Fruit fly (Drosophila melanogaster) whole organism, embryonic: ENCODE measurements around the gene CG7483.

Experiments
- Atf6 ChIP-seq: fragments of 200-800 bp; sonication (Bioruptor generic); IDR thresholded peaks from 2 replicates; pipeline ENCODE4 v1.3.6; 2022; ENCODE audit warnings: missing biosample characterization, missing genetic modification characterization
- Blimp-1 ChIP-seq: fragments of 200-800 bp; sonication (Bioruptor generic); optimal IDR thresholded peaks from 3 replicates; lab custom pipeline; 2018; ENCODE audit warnings: missing biosample characterization, missing genetic modification characterization, mild to moderate bottlenecking, moderate library complexity, missing genetic modification reagents
- CG10654 ChIP-seq: fragments of 200-800 bp; sonication (Bioruptor generic); optimal IDR thresholded peaks from 2 replicates; lab custom pipeline; 2016; ENCODE audit warnings: missing biosample characterization, missing genetic modification characterization
- CG12942 ChIP-seq: fragments of 200-800 bp; sonication (Bioruptor generic); optimal IDR thresholded peaks from 3 replicates; lab custom pipeline; 2016; ENCODE audit warnings: missing biosample characterization, missing genetic modification characterization
- CG14710 ChIP-seq: fragments of 200-800 bp; sonication (Bioruptor generic); optimal IDR thresholded peaks from 3 replicates; lab custom pipeline; 2019; ENCODE audit warnings: missing biosample characterization, mild to moderate bottlenecking, missing genetic modification characterization, moderate library complexity
- CG14860 ChIP-seq: fragments of 200-800 bp; sonication (Bioruptor generic); IDR thresholded peaks from 3 replicates; pipeline ENCODE4 v1.3.6; 2022; ENCODE audit warnings: missing biosample characterization, missing genetic modification characterization; ENCODE audit not compliant: partially characterized antibody
- CG14965 ChIP-seq: fragments of 200-800 bp; sonication (Bioruptor generic); optimal IDR thresholded peaks from 2 replicates; lab custom pipeline; 2016; ENCODE audit warnings: missing biosample characterization, missing genetic modification characterization, borderline replicate concordance
- CG17802 ChIP-seq: fragments of 200-800 bp; sonication (Bioruptor generic); optimal IDR thresholded peaks from 2 replicates; lab custom pipeline; 2018; ENCODE audit warnings: missing biosample characterization, mild to moderate bottlenecking, missing genetic modification characterization, moderate library complexity
- CG18619 ChIP-seq: fragments of 200-800 bp; sonication (Bioruptor generic); optimal IDR thresholded peaks from 3 replicates; lab custom pipeline; 2017; ENCODE audit warnings: missing biosample characterization, mild to moderate bottlenecking, missing genetic modification characterization
- CG2120 ChIP-seq: fragments of 200-800 bp; sonication (Bioruptor generic); optimal IDR thresholded peaks from 3 replicates; lab custom pipeline; 2016; ENCODE audit warnings: missing biosample characterization, missing genetic modification characterization
- CG31224 ChIP-seq: fragments of 200-800 bp; sonication (Bioruptor generic); IDR thresholded peaks from 2 replicates; pipeline ENCODE4 v1.3.6; 2022; ENCODE audit warnings: missing biosample characterization, missing genetic modification characterization
- CG4282 ChIP-seq: fragments of 200-800 bp; sonication (Bioruptor generic); optimal IDR thresholded peaks from 2 replicates; lab custom pipeline; 2016; ENCODE audit warnings: missing biosample characterization, missing genetic modification characterization
- CG6175 ChIP-seq: fragments of 200-800 bp; sonication (Bioruptor generic); IDR thresholded peaks from 3 replicates; pipeline ENCODE4 v1.3.6; 2022; ENCODE audit warnings: missing biosample characterization, missing genetic modification characterization
- CG6689 ChIP-seq: fragments of 200-800 bp; sonication (Bioruptor generic); IDR thresholded peaks from 2 replicates; pipeline ENCODE4 v1.3.6; 2022; ENCODE audit warnings: missing biosample characterization, missing genetic modification characterization
- CG7372 ChIP-seq: fragments of 200-800 bp; sonication (Bioruptor generic); IDR thresholded peaks from 2 replicates; pipeline ENCODE4 v1.3.6; 2022; ENCODE audit warnings: missing biosample characterization, missing genetic modification characterization
- CG7963 ChIP-seq: fragments of 200-800 bp; sonication (Bioruptor generic); IDR thresholded peaks from 3 replicates; pipeline ENCODE4 v1.3.6; 2022; ENCODE audit warnings: missing biosample characterization, missing genetic modification characterization; ENCODE audit not compliant: partially characterized antibody
- CG8478 ChIP-seq: fragments of >200 bp; optimal IDR thresholded peaks from 2 replicates; lab custom pipeline; 2018
- CG9727 ChIP-seq: fragments of 200-800 bp; sonication (Bioruptor generic); optimal IDR thresholded peaks from 3 replicates; lab custom pipeline; 2017; ENCODE audit warnings: missing biosample characterization, mild to moderate bottlenecking, missing genetic modification characterization
- CG9932 ChIP-seq: fragments of 200-800 bp; sonication (Bioruptor generic); IDR thresholded peaks from 2 replicates; pipeline ENCODE4 v1.3.6; 2022; ENCODE audit warnings: missing biosample characterization, missing genetic modification characterization
- CkIIα-i1 ChIP-seq: fragments of 200-800 bp; sonication (Bioruptor generic); IDR thresholded peaks from 2 replicates; pipeline ENCODE4 v1.3.6; 2022; ENCODE audit warnings: missing biosample characterization, missing genetic modification characterization
- Deaf1 ChIP-seq: fragments of 200-800 bp; optimal IDR thresholded peaks from 3 replicates; lab custom pipeline; 2019; ENCODE audit warnings: missing biosample characterization, mild to moderate bottlenecking, missing genetic modification characterization, moderate library complexity
- Dip3 ChIP-seq: fragments of 200-800 bp; sonication (Bioruptor generic); optimal IDR thresholded peaks from 3 replicates; lab custom pipeline; 2016; ENCODE audit warnings: missing biosample characterization, missing genetic modification characterization
- Lhr ChIP-seq: fragments of 200-800 bp; sonication (Bioruptor generic); optimal IDR thresholded peaks from 3 replicates; lab custom pipeline; 2017; ENCODE audit warnings: mild to moderate bottlenecking, missing biosample characterization, missing genetic modification reagents, missing genetic modification characterization
- Meics ChIP-seq: fragments of 200-800 bp; sonication (Bioruptor generic); optimal IDR thresholded peaks from 2 replicates; lab custom pipeline; 2017; ENCODE audit warnings: missing biosample characterization, mild to moderate bottlenecking, missing genetic modification characterization
- Myb ChIP-seq: fragments of 200-800 bp; sonication (Bioruptor generic); optimal IDR thresholded peaks from 2 replicates; lab custom pipeline; 2016; ENCODE audit warnings: missing biosample characterization, missing genetic modification characterization
- NFAT ChIP-seq: fragments of 200-800 bp; sonication (Bioruptor generic); IDR thresholded peaks from 2 replicates; pipeline ENCODE4 v1.3.6; 2022; ENCODE audit warnings: missing biosample characterization, missing genetic modification characterization
- Oaz ChIP-seq: fragments of 200-800 bp; sonication (Bioruptor generic); IDR thresholded peaks from 2 replicates; pipeline ENCODE4 v1.3.6; 2022; ENCODE audit warnings: missing biosample characterization, missing genetic modification characterization
- Opbp ChIP-seq: fragments of 200-800 bp; sonication (Bioruptor generic); IDR thresholded peaks from 3 replicates; pipeline ENCODE4 v1.3.6; 2022; ENCODE audit warnings: missing biosample characterization, missing genetic modification characterization; ENCODE audit not compliant: partially characterized antibody
- Poxn ChIP-seq: fragments of 200-800 bp; sonication (Bioruptor generic); IDR thresholded peaks from 2 replicates; pipeline ENCODE4 v1.3.6; 2022; ENCODE audit warnings: missing biosample characterization, missing genetic modification characterization
- Trl ChIP-seq, 3 experiments: fragments of >200 bp in 2 of 3; fragments of 200-800 bp in 1 of 3; sonication (Bioruptor generic) in 1 of 3; optimal IDR thresholded peaks; 2 replicates in 1 of 3; 3 replicates in 2 of 3; lab custom pipeline; 2016 to 2017; ENCODE audit warnings: missing biosample characterization in 1 of 3, missing genetic modification characterization in 1 of 3
- Xbp1 ChIP-seq: fragments of 200-800 bp; sonication (Bioruptor generic); optimal IDR thresholded peaks from 3 replicates; lab custom pipeline; 2016; ENCODE audit warnings: missing biosample characterization, mild to moderate bottlenecking, missing genetic modification characterization
- ara ChIP-seq: fragments of 200-800 bp; sonication (Bioruptor generic); IDR thresholded peaks from 2 replicates; pipeline ENCODE4 v1.3.6; 2022; ENCODE audit warnings: missing biosample characterization, missing genetic modification characterization
- cato ChIP-seq: fragments of 200-800 bp; sonication (Bioruptor generic); optimal IDR thresholded peaks from 2 replicates; lab custom pipeline; 2016; ENCODE audit warnings: missing biosample characterization, missing genetic modification characterization, borderline replicate concordance
- fd3F ChIP-seq: fragments of 200-800 bp; sonication (Bioruptor generic); optimal IDR thresholded peaks from 2 replicates; lab custom pipeline; 2018; ENCODE audit warnings: missing biosample characterization, mild to moderate bottlenecking, missing genetic modification characterization, moderate library complexity
- fu2 ChIP-seq: fragments of 200-800 bp; sonication (Bioruptor generic); optimal IDR thresholded peaks from 2 replicates; lab custom pipeline; 2016; ENCODE audit warnings: missing biosample characterization, missing genetic modification characterization
- pb ChIP-seq: fragments of 200-800 bp; sonication (Bioruptor generic); optimal IDR thresholded peaks from 3 replicates; lab custom pipeline; 2016; ENCODE audit warnings: missing biosample characterization, missing genetic modification characterization
- phol ChIP-seq: fragments of 200-800 bp; sonication (Bioruptor generic); optimal IDR thresholded peaks from 3 replicates; lab custom pipeline; 2018; ENCODE audit warnings: missing biosample characterization, mild to moderate bottlenecking, missing genetic modification characterization, moderate library complexity
- pita ChIP-seq: fragments of 200-800 bp; sonication (Bioruptor generic); optimal IDR thresholded peaks from 2 replicates; lab custom pipeline; 2017; ENCODE audit warnings: missing biosample characterization, mild to moderate bottlenecking, missing genetic modification characterization
- sd ChIP-seq: fragments of 200-800 bp; sonication (Bioruptor generic); optimal IDR thresholded peaks from 3 replicates; lab custom pipeline; 2018; ENCODE audit warnings: missing biosample characterization, mild to moderate bottlenecking, missing genetic modification characterization, moderate library complexity
- seq ChIP-seq: fragments of 200-800 bp; sonication (Bioruptor generic); IDR thresholded peaks from 2 replicates; pipeline ENCODE4 v1.3.6; 2022; ENCODE audit warnings: missing biosample characterization, missing genetic modification characterization
- sisA ChIP-seq: fragments of 200-800 bp; sonication (Bioruptor generic); IDR thresholded peaks from 2 replicates; pipeline ENCODE4 v1.3.6; 2022; ENCODE audit warnings: missing biosample characterization, missing genetic modification characterization
- slou ChIP-seq: fragments of 200-800 bp; sonication (Bioruptor generic); optimal IDR thresholded peaks from 3 replicates; lab custom pipeline; 2016; ENCODE audit warnings: missing biosample characterization, missing genetic modification characterization
- slp2 ChIP-seq: fragments of 200-800 bp; sonication (Bioruptor generic); optimal IDR thresholded peaks from 2 replicates; lab custom pipeline; 2016; ENCODE audit warnings: missing biosample characterization, missing genetic modification characterization
- stc ChIP-seq: fragments of 200-800 bp; sonication (Bioruptor generic); IDR thresholded peaks from 2 replicates; pipeline ENCODE4 v1.3.6; 2022; ENCODE audit warnings: missing biosample characterization, missing genetic modification characterization
- stwl ChIP-seq: fragments of 200-800 bp; sonication (Bioruptor generic); optimal IDR thresholded peaks from 3 replicates; lab custom pipeline; 2018; ENCODE audit warnings: missing biosample characterization, mild to moderate bottlenecking, missing genetic modification characterization, moderate library complexity
- toy ChIP-seq: fragments of 200-800 bp; sonication (Bioruptor generic); IDR thresholded peaks from 2 replicates; pipeline ENCODE4 v1.3.6; 2022; ENCODE audit warnings: missing biosample characterization, missing genetic modification characterization
- ttk ChIP-seq: fragments of 200-800 bp; sonication (Bioruptor generic); IDR thresholded peaks from 2 replicates; pipeline ENCODE4 v2.1.2; 2022; ENCODE audit warnings: missing biosample characterization, missing genetic modification characterization
- vnd ChIP-seq: fragments of 200-800 bp; sonication (Bioruptor generic); IDR thresholded peaks from 3 replicates; pipeline ENCODE4 v1.3.6; 2022; ENCODE audit warnings: missing biosample characterization, missing genetic modification characterization; ENCODE audit not compliant: partially characterized antibody
- vvl ChIP-seq: fragments of 200-800 bp; sonication (Bioruptor generic); IDR thresholded peaks from 2 replicates; pipeline ENCODE4 v1.3.6; 2022; ENCODE audit warnings: missing biosample characterization, missing genetic modification characterization
- wek ChIP-seq: fragments of 200-800 bp; sonication (Bioruptor generic); optimal IDR thresholded peaks from 3 replicates; lab custom pipeline; 2018; ENCODE audit warnings: missing biosample characterization, mild to moderate bottlenecking, missing genetic modification characterization, moderate library complexity

Gene CG7483

DNA sequence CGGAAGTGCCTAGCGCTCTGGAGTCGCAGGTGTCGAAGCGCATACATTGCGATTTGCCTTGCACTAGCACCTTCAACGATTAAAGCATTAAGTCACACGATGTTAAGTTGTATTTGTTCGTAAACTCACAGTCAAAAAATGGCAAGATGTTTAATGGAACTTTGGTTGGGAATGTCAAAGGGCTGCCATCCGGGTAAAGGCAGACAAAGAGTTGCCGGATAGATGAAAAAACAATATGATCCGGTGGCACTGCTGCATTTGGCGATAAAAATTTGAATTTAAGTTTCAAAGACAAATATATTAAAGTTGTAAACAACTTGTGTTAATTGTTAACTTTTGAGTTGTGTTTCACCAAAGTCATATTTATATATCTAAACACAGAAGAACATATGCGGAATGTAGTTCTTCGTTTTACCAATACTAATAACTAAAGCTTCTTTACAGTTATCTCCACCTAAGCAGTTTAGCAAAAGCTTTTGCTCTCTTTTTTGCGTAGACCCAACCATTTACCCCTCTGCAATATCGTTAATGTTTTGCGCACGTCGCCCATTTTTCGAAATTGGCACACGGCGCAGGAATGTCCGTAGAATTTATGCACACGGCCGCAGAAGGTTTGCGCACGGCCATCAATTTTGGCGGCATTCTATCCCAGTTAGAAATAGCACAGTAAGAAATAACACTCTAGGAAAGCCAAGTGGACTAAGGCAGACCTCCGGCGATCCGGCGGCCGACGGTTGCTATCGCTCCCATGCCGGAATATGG is 3.5 kb downstream of the CG7483 start, which contains the start of gene Coq2 (continued):
- TF ChIP-seq Oaz, result no peak
- peak; percentile 88 for TF ChIP-seq Myb (GFP tag; lab: Kevin White, UChicago)
- TF ChIP-seq slp2 (GFP tag; lab: Kevin White, UChicago), result no peak
- no peak for TF ChIP-seq slou (GFP tag; lab: Kevin White, UChicago)
- TF ChIP-seq CkIIα-i1, result no peak
- TF ChIP-seq Xbp1 (GFP tag; lab: Kevin White, UChicago), result peak; percentile 2
- no peak for TF ChIP-seq CG6689 (GFP tag; lab: Robert Waterston, UW)
- TF ChIP-seq pita, result peak; percentile 15
- TF ChIP-seq Atf6 (GFP tag; lab: Robert Waterston, UW), result no peak
- no peak for TF ChIP-seq CG10654 (GFP tag; lab: Kevin White, UChicago)
- peak; percentile 25 for TF ChIP-seq CG2120
- TF ChIP-seq CG18619 (GFP tag; lab: Kevin White, UChicago), result no peak
- TF ChIP-seq Trl (optimal IDR thresholded peaks at IDR 0.05; lab: Kevin White, UChicago), result peak in 1 of 2 experiments; percentile 4
- TF ChIP-seq Trl (GFP tag; optimal IDR thresholded peaks at IDR 0.05; lab: Kevin White, UChicago), result no peak
- no peak for TF ChIP-seq toy (GFP tag; lab: Robert Waterston, UW)
- no peak for TF ChIP-seq wek (GFP tag; lab: Kevin White, UChicago)
- TF ChIP-seq seq (GFP tag; lab: Robert Waterston, UW), result no peak
- no peak for TF ChIP-seq cato (GFP tag; lab: Kevin White, UChicago)
- no peak for TF ChIP-seq ttk (GFP tag; lab: Robert Waterston, UW)
- TF ChIP-seq Dip3 (GFP tag; lab: Kevin White, UChicago), result no peak
- peak; percentile 92 for TF ChIP-seq sd (tag; lab: Kevin White, UChicago)
- TF ChIP-seq Blimp-1 (GFP tag; lab: Kevin White, UChicago), result no peak
- no peak for TF ChIP-seq Poxn (GFP tag; lab: Robert Waterston, UW)
- no peak for TF ChIP-seq ara
- TF ChIP-seq CG4282, result no peak
- TF ChIP-seq CG9727 (GFP tag; lab: Kevin White, UChicago), result no peak
- TF ChIP-seq CG14965, result no peak
- TF ChIP-seq CG8478 (lab: Kevin White, UChicago), result no peak
- TF ChIP-seq CG7372, result no peak
- no peak for TF ChIP-seq Meics
- TF ChIP-seq Deaf1 (tag; lab: Kevin White, UChicago), result no peak
- TF ChIP-seq fu2 (GFP tag; lab: Kevin White, UChicago), result no peak
- TF ChIP-seq pb (GFP tag; lab: Kevin White, UChicago), result no peak
- TF ChIP-seq Lhr (GFP tag; lab: Kevin White, UChicago), result peak; percentile 88
- no peak for TF ChIP-seq sisA
- TF ChIP-seq NFAT (GFP tag; lab: Robert Waterston, UW), result no peak
- no peak for TF ChIP-seq stc (GFP tag; lab: Robert Waterston, UW)
- TF ChIP-seq CG14710 (tag; lab: Kevin White, UChicago), result peak; percentile 29
- TF ChIP-seq CG12942 (GFP tag; lab: Kevin White, UChicago), result no peak
- TF ChIP-seq phol (tag; lab: Kevin White, UChicago), result peak; percentile 25
- no peak for TF ChIP-seq stwl
- no peak for TF ChIP-seq Opbp (GFP tag; lab: Robert Waterston, UW)
- no peak for TF ChIP-seq CG9932
- no peak for TF ChIP-seq fd3F (GFP tag; lab: Kevin White, UChicago)
- TF ChIP-seq CG31224 (GFP tag; lab: Robert Waterston, UW), result no peak
- no peak for TF ChIP-seq CG14860 (GFP tag; lab: Robert Waterston, UW)
- no peak for TF ChIP-seq CG17802 (tag; lab: Kevin White, UChicago)
- TF ChIP-seq vnd (GFP tag; lab: Robert Waterston, UW), result no peak
- TF ChIP-seq CG7963 (GFP tag; lab: Robert Waterston, UW), result no peak
- TF ChIP-seq vvl (GFP tag; lab: Robert Waterston, UW), result peak; percentile 29; the same call in 1 of the 2 replicates
- no peak for TF ChIP-seq CG6175 (GFP tag; lab: Robert Waterston, UW)
